Fruit fly (Drosophila melanogaster) whole organism, adult: ENCODE results near the gene CG33285.

Experiments used
- CG12768 ChIP-seq: fragments of 200-800 bp; sonication (Bioruptor generic); optimal IDR thresholded peaks from 2 replicates; lab custom pipeline; 2017; ENCODE audit warnings: missing biosample characterization, missing genetic modification characterization, mild to moderate bottlenecking, moderate library complexity, missing genetic modification reagents
- CG5204 ChIP-seq: fragments of 200-800 bp; sonication (Bioruptor generic); optimal IDR thresholded peaks from 2 replicates; lab custom pipeline; 2016; ENCODE audit warnings: missing biosample characterization, missing genetic modification characterization
- CG7045 ChIP-seq: fragments of 200-800 bp; sonication (Bioruptor generic); optimal IDR thresholded peaks from 2 replicates; lab custom pipeline; 2017; ENCODE audit warnings: missing biosample characterization, mild to moderate bottlenecking, missing genetic modification characterization
- cic ChIP-seq: fragments of 200-800 bp; sonication (Bioruptor generic); optimal IDR thresholded peaks from 2 replicates; lab custom pipeline; 2017; ENCODE audit warnings: missing biosample characterization, mild to moderate bottlenecking, missing genetic modification characterization, moderate library complexity
- kay ChIP-seq: fragments of 200-800 bp; sonication (Bioruptor generic); peaks from one replicate; lab custom pipeline; 2016; ENCODE audit warnings: missing biosample characterization, missing genetic modification characterization, borderline replicate concordance
- ovo ChIP-seq: fragments of 200-800 bp; sonication (Bioruptor generic); optimal IDR thresholded peaks from 2 replicates; lab custom pipeline; 2016; ENCODE audit warnings: missing biosample characterization, missing genetic modification characterization
- toe ChIP-seq: fragments of 200-800 bp; sonication (Bioruptor generic); optimal IDR thresholded peaks from 2 replicates; lab custom pipeline; 2016; ENCODE audit warnings: missing biosample characterization, missing genetic modification characterization

DNA sequence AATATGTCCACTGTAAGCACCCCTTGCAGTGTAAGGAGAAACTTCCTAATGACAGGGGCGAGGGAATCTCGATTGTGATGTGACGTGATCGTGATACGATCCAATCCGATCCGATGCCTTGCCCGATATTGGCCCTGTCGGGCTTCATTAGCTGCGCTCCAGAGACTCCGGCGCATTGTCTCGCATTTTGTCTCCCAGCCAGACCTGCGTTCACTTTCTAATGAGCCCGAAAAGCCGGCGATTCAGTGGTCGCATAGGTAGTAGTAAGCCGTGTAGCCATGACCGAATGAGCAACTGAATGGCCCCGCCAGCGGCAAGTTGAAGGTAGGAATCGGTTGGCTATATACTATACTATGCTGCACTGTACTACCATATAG, 33.9 kb downstream of the CG33285 start:
- TF ChIP-seq CG12768 (GFP tag; lab: Kevin White, UChicago) (no peak), CG7045 (GFP tag; lab: Kevin White, UChicago) (no peak), kay (no peak), toe (GFP tag; lab: Kevin White, UChicago) (no peak), ovo (GFP tag; lab: Kevin White, UChicago) (no peak), CG5204 (GFP tag; lab: Kevin White, UChicago) (no peak), cic (GFP tag; lab: Kevin White, UChicago) (no peak)
